Fruit fly (Drosophila melanogaster) whole organism, pupa: Measurements from ENCODE around the gene Strip.

Source experiments
- CG4496 ChIP-seq: fragments of 200-800 bp; sonication (Bioruptor generic); IDR thresholded peaks from 3 replicates; pipeline ENCODE4 v1.3.6; 2022; ENCODE audit warnings: missing biosample characterization, missing genetic modification characterization
- EcR ChIP-seq: fragments of 200-800 bp; sonication (Bioruptor generic); optimal IDR thresholded peaks from 3 replicates; lab custom pipeline; 2019; ENCODE audit warnings: missing biosample characterization, missing genetic modification characterization, mild to moderate bottlenecking, moderate library complexity, missing genetic modification reagents
- Pif1A ChIP-seq: fragments of 200-800 bp; sonication (Bioruptor generic); optimal IDR thresholded peaks from 3 replicates; lab custom pipeline; 2016; ENCODE audit warnings: missing biosample characterization, missing genetic modification characterization
- Snoo ChIP-seq: fragments of 200-800 bp; sonication (Bioruptor generic); optimal IDR thresholded peaks from 3 replicates; lab custom pipeline; 2017; ENCODE audit warnings: missing biosample characterization, mild to moderate bottlenecking, missing genetic modification characterization, inconsistent platforms
- gl ChIP-seq: fragments of 200-800 bp; sonication (Bioruptor generic); optimal IDR thresholded peaks from 2 replicates; lab custom pipeline; 2018; ENCODE audit warnings: missing biosample characterization, mild to moderate bottlenecking, missing genetic modification characterization

DNA sequence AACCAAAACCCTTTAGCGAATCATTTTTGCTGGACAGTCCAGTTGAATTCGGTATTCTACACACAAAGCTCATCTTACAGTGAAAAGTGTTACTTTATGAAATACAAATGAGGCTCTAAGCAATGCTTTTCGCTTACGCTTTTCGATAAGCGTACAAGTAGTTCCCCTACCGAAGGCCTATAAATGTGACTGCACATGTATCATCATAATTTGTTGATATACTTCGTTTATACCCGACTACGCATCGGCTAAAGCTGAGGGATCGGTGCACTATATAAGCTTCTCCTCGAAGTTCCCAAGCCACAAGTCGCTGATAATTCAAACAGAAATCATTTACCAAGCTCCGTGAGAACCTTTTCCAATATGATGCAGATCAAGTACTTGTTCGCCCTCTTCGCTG, 40.6 kb upstream of the Strip start, which contains the start of gene Drs:
- no peak for TF ChIP-seq EcR (GFP tag; lab: Kevin White, UChicago)
- TF ChIP-seq gl: no peak
- TF ChIP-seq CG4496 (GFP tag; lab: Robert Waterston, UW): no peak
- TF ChIP-seq Pif1A (GFP tag; lab: Kevin White, UChicago): no peak
- TF ChIP-seq Snoo (tag; lab: Kevin White, UChicago): no peak
